Worm (Caenorhabditis elegans) whole organism, L3 larva: Measurements from ENCODE around the gene M176.16.
A peak's percentile ranks its signal among the peaks of the same experiment; 100 is the strongest.

ENCODE experiments used
- R02D3.7 ChIP-seq: fragments of 150-350 bp; optimal IDR thresholded peaks from 2 replicates; lab custom pipeline; 2014; ENCODE audit warnings: missing biosample characterization, missing genetic modification characterization
- ZK546.5 ChIP-seq: sonication (generic microtip); optimal IDR thresholded peaks from 2 replicates; lab custom pipeline; 2017; ENCODE audit warnings: missing biosample characterization, missing genetic modification characterization
- aly-2 ChIP-seq: fragments of 150-350 bp; optimal IDR thresholded peaks from 2 replicates; lab custom pipeline; 2014; ENCODE audit warnings: missing biosample characterization, missing genetic modification characterization
- ama-1 ChIP-seq: fragments of 150-350 bp; optimal IDR thresholded peaks from 2 replicates; lab custom pipeline; 2018
- ceh-16 ChIP-seq: sonication (generic microtip); optimal IDR thresholded peaks from 2 replicates; lab custom pipeline; 2017; ENCODE audit warnings: missing biosample characterization, missing genetic modification characterization
- ceh-28 ChIP-seq: fragments of 150-350 bp; optimal IDR thresholded peaks from 2 replicates; lab custom pipeline; 2014; ENCODE audit warnings: missing biosample characterization, missing genetic modification reagents, missing genetic modification characterization
- ceh-82 ChIP-seq: fragments of 150-350 bp; optimal IDR thresholded peaks from 2 replicates; lab custom pipeline; 2014; ENCODE audit warnings: missing biosample characterization, missing genetic modification characterization
- ceh-9 ChIP-seq: sonication (generic microtip); optimal IDR thresholded peaks from 2 replicates; lab custom pipeline; 2018; ENCODE audit warnings: missing biosample characterization, missing genetic modification characterization
- daf-12 ChIP-seq: fragments of 150-350 bp; optimal IDR thresholded peaks from 2 replicates; lab custom pipeline; 2014; ENCODE audit warnings: missing biosample characterization, missing genetic modification reagents, missing genetic modification characterization
- egl-27 ChIP-seq: sonication (generic microtip); optimal IDR thresholded peaks from 4 replicates; lab custom pipeline; 2017; ENCODE audit warnings: missing biosample characterization, missing genetic modification reagents, missing genetic modification characterization
- egl-5 ChIP-seq: fragments of 150-350 bp; optimal IDR thresholded peaks from 2 replicates; lab custom pipeline; 2017; ENCODE audit warnings: missing biosample characterization, missing genetic modification reagents, missing genetic modification characterization, inconsistent platforms
- elt-2 ChIP-seq: sonication (generic microtip); optimal IDR thresholded peaks from 2 replicates; lab custom pipeline; 2016; ENCODE audit warnings: missing genetic modification reagents, mild to moderate bottlenecking, missing genetic modification characterization, missing compliant biosample characterization
- elt-3 ChIP-seq, 3 experiments: fragments of 150-350 bp in 1 of 3; sonication (generic microtip) in 2 of 3; optimal IDR thresholded peaks; 2 replicates in 2 of 3; 4 replicates in 1 of 3; lab custom pipeline; 2014 to 2017; ENCODE audit warnings: missing biosample characterization in 3 of 3, missing genetic modification characterization in 3 of 3
- eor-1 ChIP-seq, 2 experiments: fragments of 150-350 bp; optimal IDR thresholded peaks; 2 replicates each; lab custom pipeline; 2014 to 2018; ENCODE audit warnings: missing biosample characterization in 2 of 2, missing genetic modification characterization in 2 of 2
- fkh-10 ChIP-seq: sonication (generic microtip); optimal IDR thresholded peaks from 2 replicates; lab custom pipeline; 2017; ENCODE audit warnings: missing biosample characterization, missing genetic modification reagents, missing genetic modification characterization
- fkh-2 ChIP-seq: fragments of 150-350 bp; optimal IDR thresholded peaks from 2 replicates; lab custom pipeline; 2014; ENCODE audit warnings: missing biosample characterization, missing genetic modification reagents, missing genetic modification characterization
- fos-1 ChIP-seq: fragments of 150-350 bp; optimal IDR thresholded peaks from 2 replicates; lab custom pipeline; 2014; ENCODE audit warnings: missing biosample characterization, missing genetic modification characterization
- hmg-11 ChIP-seq: sonication (generic microtip); optimal IDR thresholded peaks from 2 replicates; lab custom pipeline; 2016; ENCODE audit warnings: missing genetic modification characterization, missing compliant biosample characterization
- lin-15B ChIP-seq: fragments of 150-350 bp; optimal IDR thresholded peaks from 2 replicates; lab custom pipeline; 2014; ENCODE audit warnings: missing biosample characterization, missing genetic modification characterization
- lin-39 ChIP-seq: fragments of 150-350 bp; optimal IDR thresholded peaks from 2 replicates; lab custom pipeline; 2018; ENCODE audit warnings: missing biosample characterization, missing genetic modification reagents, missing genetic modification characterization
- lsy-12 ChIP-seq: sonication (generic microtip); optimal IDR thresholded peaks from 2 replicates; lab custom pipeline; 2016; ENCODE audit warnings: mild to moderate bottlenecking, missing genetic modification characterization, missing compliant biosample characterization
- mml-1 ChIP-seq: fragments of 150-350 bp; sonication (generic microtip); optimal IDR thresholded peaks from 3 replicates; lab custom pipeline; 2014; ENCODE audit warnings: missing biosample characterization, missing genetic modification characterization
- nfya-1 ChIP-seq: sonication (generic microtip); optimal IDR thresholded peaks from 2 replicates; lab custom pipeline; 2017; ENCODE audit warnings: missing genetic modification characterization, mild to moderate bottlenecking, missing compliant biosample characterization, antibody characterized with exemption, moderate library complexity; ENCODE audit not compliant: insufficient read depth
- nhr-11 ChIP-seq: fragments of 150-350 bp; optimal IDR thresholded peaks from 2 replicates; lab custom pipeline; 2014; ENCODE audit warnings: missing biosample characterization, missing genetic modification characterization
- nhr-12 ChIP-seq: fragments of 150-350 bp; optimal IDR thresholded peaks from 2 replicates; lab custom pipeline; 2014; ENCODE audit warnings: missing biosample characterization, missing genetic modification characterization
- nhr-23 ChIP-seq: fragments of 150-350 bp; optimal IDR thresholded peaks from 2 replicates; lab custom pipeline; 2014; ENCODE audit warnings: missing biosample characterization, missing genetic modification reagents, missing genetic modification characterization
- nhr-25 ChIP-seq: sonication (generic microtip); optimal IDR thresholded peaks from 2 replicates; lab custom pipeline; 2017; ENCODE audit warnings: missing biosample characterization, missing genetic modification characterization
- nhr-28 ChIP-seq: fragments of 150-350 bp; optimal IDR thresholded peaks from 2 replicates; lab custom pipeline; 2014; ENCODE audit warnings: missing biosample characterization, missing genetic modification characterization
- nhr-43 ChIP-seq: sonication (generic microtip); optimal IDR thresholded peaks from 2 replicates; lab custom pipeline; 2016; ENCODE audit warnings: mild to moderate bottlenecking, missing genetic modification characterization, missing compliant biosample characterization; ENCODE audit not compliant: poor library complexity, severe bottlenecking
- nhr-67 ChIP-seq: fragments of 150-350 bp; optimal IDR thresholded peaks from 2 replicates; lab custom pipeline; 2014; ENCODE audit warnings: missing biosample characterization, missing genetic modification characterization
- nhr-76 ChIP-seq: fragments of 150-350 bp; sonication (generic microtip); optimal IDR thresholded peaks from 5 replicates; lab custom pipeline; 2014; ENCODE audit warnings: missing biosample characterization, missing genetic modification characterization
- nhr-77 ChIP-seq: fragments of 150-350 bp; optimal IDR thresholded peaks from 2 replicates; lab custom pipeline; 2014; ENCODE audit warnings: missing biosample characterization, missing genetic modification characterization
- pha-4 ChIP-seq: fragments of 150-350 bp; optimal IDR thresholded peaks from 2 replicates; lab custom pipeline; 2014; ENCODE audit warnings: missing biosample characterization, missing genetic modification reagents, missing genetic modification characterization
- pqm-1 ChIP-seq: fragments of 150-350 bp; optimal IDR thresholded peaks from 2 replicates; lab custom pipeline; 2017; ENCODE audit warnings: missing biosample characterization, missing genetic modification characterization, inconsistent platforms
- sea-2 ChIP-seq: fragments of 150-350 bp; sonication (generic microtip); optimal IDR thresholded peaks from 4 replicates; lab custom pipeline; 2014; ENCODE audit warnings: missing biosample characterization, missing genetic modification reagents, missing genetic modification characterization
- skn-1 ChIP-seq: fragments of 150-350 bp; optimal IDR thresholded peaks from 2 replicates; lab custom pipeline; 2014; ENCODE audit warnings: missing biosample characterization, missing genetic modification characterization
- snpc-4 ChIP-seq: fragments of 150-350 bp; optimal IDR thresholded peaks from 2 replicates; lab custom pipeline; 2014; ENCODE audit warnings: missing biosample characterization, missing genetic modification characterization
- tbx-2 ChIP-seq: sonication (generic microtip); optimal IDR thresholded peaks from 2 replicates; lab custom pipeline; 2016; ENCODE audit warnings: mild to moderate bottlenecking, missing genetic modification characterization, missing compliant biosample characterization
- unc-39 ChIP-seq: sonication (generic microtip); optimal IDR thresholded peaks from 4 replicates; lab custom pipeline; 2017; ENCODE audit warnings: missing biosample characterization, missing genetic modification characterization
- unc-62 ChIP-seq: fragments of 150-350 bp; sonication (generic microtip); optimal IDR thresholded peaks from 4 replicates; lab custom pipeline; 2014; ENCODE audit warnings: missing biosample characterization, missing genetic modification reagents, missing genetic modification characterization
- zag-1 ChIP-seq: fragments of 150-350 bp; optimal IDR thresholded peaks from 2 replicates; lab custom pipeline; 2014; ENCODE audit warnings: missing biosample characterization, missing genetic modification characterization
- ztf-11 ChIP-seq: fragments of 150-350 bp; optimal IDR thresholded peaks from 2 replicates; lab custom pipeline; 2014; ENCODE audit warnings: missing biosample characterization, missing genetic modification characterization
- ztf-4 ChIP-seq: fragments of 150-350 bp; optimal IDR thresholded peaks from 2 replicates; lab custom pipeline; 2014; ENCODE audit warnings: missing biosample characterization, missing genetic modification characterization

The M176.16 gene

ce11 chrII:9412086-9412608, 6.2 kb upstream of the M176.16 start, which contains the start of gene arrd-3:
Gene arrd-3 (plus strand): TSS chrII:9412558.
- no peak for TF ChIP-seq unc-62 (GFP tag; lab: Kevin White, UChicago)
- peak; percentile 73 for TF ChIP-seq elt-2 (tag; lab: Kevin White, UChicago)
- peak; percentile 87 for TF ChIP-seq pqm-1
- no peak for TF ChIP-seq snpc-4

DNA sequence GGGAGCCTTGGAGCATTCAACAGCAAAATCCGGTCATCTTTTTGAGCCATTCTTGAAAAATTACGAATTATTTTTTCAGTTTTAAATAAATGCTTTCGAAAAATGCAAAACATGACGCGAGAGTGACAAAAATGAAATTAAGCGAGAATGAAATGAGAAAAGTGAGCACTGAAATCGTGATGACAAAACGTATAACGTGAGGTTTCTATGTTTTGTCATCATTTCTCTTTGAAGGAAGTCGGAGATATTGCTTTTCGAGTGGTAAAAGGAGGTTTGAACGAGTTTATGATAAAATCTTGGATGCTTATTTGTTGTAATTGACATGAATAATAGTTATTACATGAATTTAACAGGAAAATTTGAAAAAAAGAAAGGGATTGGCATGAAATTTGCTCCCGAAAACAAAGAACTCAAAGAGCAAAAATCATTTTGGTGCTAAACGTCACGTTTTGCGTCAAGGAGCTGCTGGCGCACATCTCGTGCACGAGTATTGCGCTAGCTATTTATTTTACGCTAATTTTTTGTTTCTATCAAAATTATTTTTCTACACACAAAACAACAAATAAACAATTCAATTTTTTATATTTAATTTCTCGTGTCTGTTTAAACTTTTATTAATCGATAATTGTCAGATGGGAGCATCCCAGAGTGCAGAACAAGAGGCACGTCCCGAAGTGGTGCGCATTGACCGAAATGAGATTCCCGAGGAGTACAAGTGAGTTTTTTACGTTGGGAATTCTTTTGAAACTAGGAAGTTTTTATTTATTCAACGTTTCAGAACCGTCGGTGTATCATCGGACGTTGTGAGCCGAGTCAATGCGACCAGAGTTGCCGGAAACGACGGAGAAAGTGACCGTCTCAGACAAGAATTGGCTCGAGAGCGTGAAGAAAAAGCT, 1.7 kb upstream of the M176.16 start, which contains the start of the genes gss-1 and chch-3:
TSS of gene gss-1 (minus strand) at position 51 of the 896 bp plus-strand sequence.
TSS of gene chch-3 (plus strand) at position 633 of the 896 bp plus-strand sequence.
- TF ChIP-seq nhr-23 = peak; percentile 32
- peak; percentile 0 for TF ChIP-seq pqm-1
- no peak for TF ChIP-seq fkh-2 (tag; lab: Kevin White, UChicago)
- TF ChIP-seq ztf-11 (tag; lab: Kevin White, UChicago) = no peak
- TF ChIP-seq egl-27 (tag; lab: Kevin White, UChicago) = no peak
- no peak for TF ChIP-seq nhr-67
- TF ChIP-seq zag-1 (tag; lab: Kevin White, UChicago) = no peak
- no peak for TF ChIP-seq hmg-11 (tag; lab: Kevin White, UChicago)
- TF ChIP-seq snpc-4 = peak; percentile 64
- no peak for TF ChIP-seq nhr-12 (tag; lab: Kevin White, UChicago)
- TF ChIP-seq daf-12 (tag; lab: Kevin White, UChicago) = no peak
- TF ChIP-seq elt-2 (tag; lab: Kevin White, UChicago) = peak; percentile 54
- no peak for TF ChIP-seq elt-3 (tag; optimal IDR thresholded peaks at IDR 0.05; lab: Kevin White, UChicago)
- no peak for TF ChIP-seq ceh-28 (tag; lab: Kevin White, UChicago)
- TF ChIP-seq ceh-16 (tag; lab: Kevin White, UChicago) = no peak
- TF ChIP-seq R02D3.7 = no peak
- peak; percentile 40 for TF ChIP-seq nhr-43
- TF ChIP-seq nhr-25 (tag; lab: Kevin White, UChicago) = no peak
- TF ChIP-seq lin-15B (tag; lab: Kevin White, UChicago) = peak; percentile 55
- TF ChIP-seq aly-2 (tag; lab: Kevin White, UChicago) = no peak
- TF ChIP-seq nhr-28 = no peak
- TF ChIP-seq skn-1 = no peak
- TF ChIP-seq nhr-76 (tag; lab: Kevin White, UChicago) = no peak
- no peak for TF ChIP-seq nhr-77 (tag; lab: Kevin White, UChicago)
- no peak for TF ChIP-seq ztf-4 (tag; lab: Kevin White, UChicago)
- TF ChIP-seq ceh-9 (tag; lab: Kevin White, UChicago) = no peak
- no peak for TF ChIP-seq unc-39
- TF ChIP-seq unc-62 (GFP tag; lab: Kevin White, UChicago) = no peak
- peak; percentile 55 for TF ChIP-seq lin-39 (tag; lab: Kevin White, UChicago)
- TF ChIP-seq mml-1 = no peak
- TF ChIP-seq ama-1 = no peak
- TF ChIP-seq nhr-11 (tag; lab: Kevin White, UChicago) = no peak
- no peak for TF ChIP-seq sea-2
- no peak for TF ChIP-seq egl-5 (tag; lab: Kevin White, UChicago)
- peak; percentile 75 for TF ChIP-seq pha-4 (tag; lab: Kevin White, UChicago)
- no peak for TF ChIP-seq nfya-1 (tag; lab: Kevin White, UChicago)
- TF ChIP-seq tbx-2 (tag; lab: Kevin White, UChicago) = no peak
- no peak for TF ChIP-seq ceh-82
- TF ChIP-seq eor-1 (tag; optimal IDR thresholded peaks at IDR 0.05; lab: Kevin White, UChicago) = no peak
- TF ChIP-seq ZK546.5 = no peak
- TF ChIP-seq lsy-12 (tag; lab: Kevin White, UChicago) = no peak
- no peak for TF ChIP-seq fos-1 (tag; lab: Kevin White, UChicago)
- no peak for TF ChIP-seq fkh-10 (GFP tag; lab: Kevin White, UChicago)
